Fruit fly (Drosophila melanogaster) Kc167 (cell line): Measurements from ENCODE around the gene CG15449.

Experiments
- Myc ChIP-seq: fragments of >200 bp; optimal IDR thresholded peaks from 2 replicates; lab custom pipeline; 2017; ENCODE audit warnings: missing external identifiers
- Sin3A ChIP-seq: fragments of >200 bp; optimal IDR thresholded peaks from 2 replicates; lab custom pipeline; 2018; ENCODE audit warnings: missing external identifiers
- h ChIP-seq: fragments of >200 bp; optimal IDR thresholded peaks from 3 replicates; lab custom pipeline; 2018; ENCODE audit warnings: missing external identifiers
- psq ChIP-seq: fragments of >200 bp; optimal IDR thresholded peaks from 2 replicates; lab custom pipeline; 2017; ENCODE audit warnings: missing external identifiers

DNA sequence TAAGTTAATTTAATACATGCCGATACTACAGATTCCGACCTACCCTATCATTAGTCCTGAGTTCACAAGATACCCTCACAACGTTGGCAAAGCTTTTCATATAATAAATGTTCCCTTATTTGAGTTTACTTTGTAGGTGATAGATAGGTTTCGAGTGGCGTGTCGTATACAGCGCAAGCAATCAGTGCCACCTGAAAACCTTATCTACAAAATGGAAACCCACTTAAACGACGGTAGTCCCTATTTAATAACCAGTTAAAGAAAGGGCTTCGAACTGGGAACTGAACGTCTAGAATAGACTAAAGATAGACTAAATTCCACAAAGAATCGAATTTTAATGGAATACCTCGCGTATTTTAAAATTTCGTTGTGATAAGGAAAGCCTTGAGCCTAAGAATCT lies 5.7 kb upstream of the CG15449 start:
- no peak for TF ChIP-seq h (lab: Kevin White, UChicago)
- TF ChIP-seq psq (lab: Kevin White, UChicago) = no peak
- no peak for TF ChIP-seq Sin3A
- TF ChIP-seq Myc (lab: Kevin White, UChicago) = no peak
